Worm (Caenorhabditis elegans) whole organism, late embryonic: ENCODE results near the gene ocr-2.

Experiments
- C08G9.2 ChIP-seq: sonication (generic microtip); optimal IDR thresholded peaks from 2 replicates; lab custom pipeline; 2016; ENCODE audit warnings: mild to moderate bottlenecking, missing genetic modification characterization, moderate library complexity, missing compliant biosample characterization
- F13H6.1 ChIP-seq: sonication (generic microtip); optimal IDR thresholded peaks from 2 replicates; lab custom pipeline; 2016; ENCODE audit warnings: missing genetic modification characterization, missing compliant biosample characterization
- T23F11.4 ChIP-seq: fragments of 200-800 bp; sonication (Bioruptor generic); optimal IDR thresholded peaks from 2 replicates; lab custom pipeline; 2018; ENCODE audit warnings: mild to moderate bottlenecking, missing genetic modification characterization, missing compliant biosample characterization
- ahr-1 ChIP-seq: sonication (generic microtip); optimal IDR thresholded peaks from 2 replicates; lab custom pipeline; 2016; ENCODE audit warnings: missing genetic modification characterization, missing compliant biosample characterization
- ama-1 ChIP-seq: fragments of 150-350 bp; optimal IDR thresholded peaks from 2 replicates; lab custom pipeline; 2014
- ceh-18 ChIP-seq: sonication (generic microtip); optimal IDR thresholded peaks from 2 replicates; lab custom pipeline; 2016; ENCODE audit warnings: missing genetic modification characterization, missing compliant biosample characterization
- ceh-2 ChIP-seq: sonication (generic microtip); optimal IDR thresholded peaks from 2 replicates; lab custom pipeline; 2016; ENCODE audit warnings: missing genotype, missing genetic modification characterization, missing compliant biosample characterization
- ceh-22 ChIP-seq: sonication (generic microtip); optimal IDR thresholded peaks from 2 replicates; lab custom pipeline; 2017; ENCODE audit warnings: missing biosample characterization, missing genetic modification characterization
- ceh-34 ChIP-seq: sonication (generic microtip); optimal IDR thresholded peaks from 2 replicates; lab custom pipeline; 2016; ENCODE audit warnings: mild to moderate bottlenecking, missing genetic modification characterization, missing compliant biosample characterization
- ceh-45 ChIP-seq: fragments of 200-800 bp; sonication (Bioruptor generic); IDR thresholded peaks from 2 replicates; pipeline ENCODE4 v1.3.6; 2022; ENCODE audit warnings: missing genetic modification reagents, missing genetic modification characterization, missing compliant biosample characterization
- ceh-6 ChIP-seq: fragments of 200-800 bp; sonication (Bioruptor generic); optimal IDR thresholded peaks from 2 replicates; lab custom pipeline; 2018; ENCODE audit warnings: mild to moderate bottlenecking, missing genetic modification characterization, missing compliant biosample characterization
- ceh-9 ChIP-seq: sonication (generic microtip); optimal IDR thresholded peaks from 2 replicates; lab custom pipeline; 2016; ENCODE audit warnings: mild to moderate bottlenecking, missing genetic modification characterization, inconsistent platforms, missing compliant biosample characterization
- dve-1 ChIP-seq: sonication (generic microtip); optimal IDR thresholded peaks from 2 replicates; lab custom pipeline; 2017; ENCODE audit warnings: antibody characterized with exemption, mild to moderate bottlenecking, missing genetic modification characterization, missing compliant biosample characterization
- elt-2 ChIP-seq: sonication (generic microtip); optimal IDR thresholded peaks from 2 replicates; lab custom pipeline; 2016; ENCODE audit warnings: missing genetic modification reagents, missing genetic modification characterization, missing compliant biosample characterization
- ets-4 ChIP-seq: sonication (generic microtip); optimal IDR thresholded peaks from 2 replicates; lab custom pipeline; 2016; ENCODE audit warnings: missing genetic modification characterization, missing compliant biosample characterization
- eyg-1 ChIP-seq: sonication (generic microtip); optimal IDR thresholded peaks from 2 replicates; lab custom pipeline; 2016; ENCODE audit warnings: missing genotype, missing genetic modification characterization, missing compliant biosample characterization
- fax-1 ChIP-seq: sonication (generic microtip); optimal IDR thresholded peaks from 2 replicates; lab custom pipeline; 2016; ENCODE audit warnings: missing genotype, missing genetic modification characterization, missing compliant biosample characterization
- fkh-10 ChIP-seq: fragments of 150-350 bp; optimal IDR thresholded peaks from 2 replicates; lab custom pipeline; 2014; ENCODE audit warnings: missing biosample characterization, missing genetic modification reagents, missing genetic modification characterization
- gmeb-2 ChIP-seq: sonication (generic microtip); optimal IDR thresholded peaks from 2 replicates; lab custom pipeline; 2016; ENCODE audit warnings: missing genetic modification characterization, inconsistent platforms, missing compliant biosample characterization
- hlh-30 ChIP-seq: sonication (generic microtip); optimal IDR thresholded peaks from 2 replicates; lab custom pipeline; 2017; ENCODE audit warnings: antibody characterized with exemption, missing genetic modification characterization, missing compliant biosample characterization; ENCODE audit not compliant: insufficient read depth
- hlh-6 ChIP-seq: sonication (generic microtip); optimal IDR thresholded peaks from 2 replicates; lab custom pipeline; 2016; ENCODE audit warnings: missing genotype, missing genetic modification characterization, missing compliant biosample characterization
- madf-2 ChIP-seq: sonication (generic microtip); optimal IDR thresholded peaks from 2 replicates; lab custom pipeline; 2017; ENCODE audit warnings: missing genetic modification characterization, missing compliant biosample characterization
- nfya-1 ChIP-seq: sonication (generic microtip); optimal IDR thresholded peaks from 2 replicates; lab custom pipeline; 2017; ENCODE audit warnings: missing genetic modification characterization, mild to moderate bottlenecking, missing compliant biosample characterization, antibody characterized with exemption, moderate library complexity
- nhr-11 ChIP-seq: fragments of 150-350 bp; optimal IDR thresholded peaks from 2 replicates; lab custom pipeline; 2014; ENCODE audit warnings: missing biosample characterization, missing genetic modification characterization
- npax-4 ChIP-seq: sonication (generic microtip); optimal IDR thresholded peaks from 2 replicates; lab custom pipeline; 2016; ENCODE audit warnings: missing genetic modification characterization, missing compliant biosample characterization
- odd-2 ChIP-seq: sonication (generic microtip); optimal IDR thresholded peaks from 2 replicates; lab custom pipeline; 2017; ENCODE audit warnings: antibody characterized with exemption, mild to moderate bottlenecking, missing genetic modification characterization, missing compliant biosample characterization
- pax-1 ChIP-seq: fragments of 150-350 bp; optimal IDR thresholded peaks from 2 replicates; lab custom pipeline; 2014; ENCODE audit warnings: missing biosample characterization, missing genetic modification characterization
- pha-2 ChIP-seq: sonication (generic microtip); optimal IDR thresholded peaks from 2 replicates; lab custom pipeline; 2017; ENCODE audit warnings: mild to moderate bottlenecking, missing genetic modification characterization, missing compliant biosample characterization
- pqm-1 ChIP-seq: sonication (generic microtip); optimal IDR thresholded peaks from 2 replicates; lab custom pipeline; 2016; ENCODE audit warnings: missing genetic modification characterization, missing compliant biosample characterization
- pros-1 ChIP-seq: fragments of 150-350 bp; optimal IDR thresholded peaks from 2 replicates; lab custom pipeline; 2014; ENCODE audit warnings: missing biosample characterization, missing genetic modification reagents, missing genetic modification characterization
- ref-2 ChIP-seq: sonication (generic microtip); optimal IDR thresholded peaks from 2 replicates; lab custom pipeline; 2016; ENCODE audit warnings: missing genetic modification characterization, missing compliant biosample characterization
- rnt-1 ChIP-seq: sonication (generic microtip); optimal IDR thresholded peaks from 2 replicates; lab custom pipeline; 2016; ENCODE audit warnings: missing genetic modification characterization, missing compliant biosample characterization
- sox-2 ChIP-seq: fragments of 200-800 bp; sonication (Bioruptor generic); IDR thresholded peaks from 2 replicates; pipeline ENCODE4 v1.3.6; 2022; ENCODE audit warnings: missing genetic modification reagents, missing genetic modification characterization, missing compliant biosample characterization
- tbx-2 ChIP-seq: sonication (generic microtip); optimal IDR thresholded peaks from 2 replicates; lab custom pipeline; 2016; ENCODE audit warnings: missing genetic modification characterization, missing compliant biosample characterization
- tbx-7 ChIP-seq: sonication (generic microtip); optimal IDR thresholded peaks from 2 replicates; lab custom pipeline; 2016; ENCODE audit warnings: missing genotype, missing genetic modification characterization, missing compliant biosample characterization
- unc-42 ChIP-seq: sonication (generic microtip); optimal IDR thresholded peaks from 2 replicates; lab custom pipeline; 2016; ENCODE audit warnings: missing genotype, missing genetic modification characterization, missing compliant biosample characterization
- unc-55 ChIP-seq: sonication (generic microtip); optimal IDR thresholded peaks from 2 replicates; lab custom pipeline; 2017; ENCODE audit warnings: missing biosample characterization, missing genetic modification reagents, missing genetic modification characterization
- zip-5 ChIP-seq: sonication (generic microtip); optimal IDR thresholded peaks from 2 replicates; lab custom pipeline; 2016; ENCODE audit warnings: missing genetic modification characterization, missing compliant biosample characterization
- ztf-16 ChIP-seq: sonication (generic microtip); optimal IDR thresholded peaks from 2 replicates; lab custom pipeline; 2017; ENCODE audit warnings: missing genetic modification characterization, missing compliant biosample characterization

Gene ocr-2

ce11 chrIV:8232428-8232827, 12.5 kb upstream of the ocr-2 start (continued):
- TF ChIP-seq ref-2 = no peak
- no peak for TF ChIP-seq ceh-9 (tag; lab: Kevin White, UChicago)
- TF ChIP-seq tbx-7 (tag; lab: Kevin White, UChicago) = no peak

- TF ChIP-seq unc-55 = peak; percentile 38
- TF ChIP-seq ets-4 (tag; lab: Kevin White, UChicago) = peak; percentile 21
- TF ChIP-seq gmeb-2 = no peak
- no peak for TF ChIP-seq eyg-1
- TF ChIP-seq npax-4 (tag; lab: Kevin White, UChicago) = no peak
- TF ChIP-seq pax-1 (tag; lab: Kevin White, UChicago) = no peak
- no peak for TF ChIP-seq odd-2 (tag; lab: Kevin White, UChicago)
- no peak for TF ChIP-seq ahr-1 (tag; lab: Kevin White, UChicago)
- TF ChIP-seq sox-2 (GFP tag; lab: Robert Waterston, UW) = no peak
- TF ChIP-seq fax-1 = no peak
- no peak for TF ChIP-seq C08G9.2 (tag; lab: Kevin White, UChicago)
- no peak for TF ChIP-seq ceh-6 (GFP tag; lab: Kevin White, UChicago)
- TF ChIP-seq hlh-30 (tag; lab: Kevin White, UChicago) = no peak
- no peak for TF ChIP-seq nhr-11
- peak; percentile 77 for TF ChIP-seq pqm-1
- no peak for TF ChIP-seq madf-2 (tag; lab: Kevin White, UChicago)
- TF ChIP-seq fkh-10 (GFP tag; lab: Kevin White, UChicago) = no peak
- no peak for TF ChIP-seq T23F11.4 (GFP tag; lab: Kevin White, UChicago)
- TF ChIP-seq unc-42 = no peak
- TF ChIP-seq ref-2 = no peak
- TF ChIP-seq F13H6.1 = peak; percentile 60
- TF ChIP-seq ceh-22 (tag; lab: Kevin White, UChicago) = no peak
- TF ChIP-seq ceh-45 (GFP tag; lab: Robert Waterston, UW) = no peak
- no peak for TF ChIP-seq ceh-9 (tag; lab: Kevin White, UChicago)
- peak; percentile 36 for TF ChIP-seq ceh-2 (tag; lab: Kevin White, UChicago)
- no peak for TF ChIP-seq pha-2
- TF ChIP-seq ceh-18 (tag; lab: Kevin White, UChicago) = peak; percentile 58
- no peak for TF ChIP-seq ztf-16 (tag; lab: Kevin White, UChicago)
- TF ChIP-seq zip-5 (tag; lab: Kevin White, UChicago) = no peak
- TF ChIP-seq ceh-34 (tag; lab: Kevin White, UChicago) = peak; percentile 63
- TF ChIP-seq nfya-1 (tag; lab: Kevin White, UChicago) = peak; percentile 19
- peak; percentile 34 for TF ChIP-seq tbx-2
- TF ChIP-seq hlh-6 = peak; percentile 37
- TF ChIP-seq elt-2 (tag; lab: Kevin White, UChicago) = peak; percentile 10
- TF ChIP-seq ama-1 (lab: Kevin White, UChicago) = no peak
- TF ChIP-seq rnt-1 (tag; lab: Kevin White, UChicago) = peak; percentile 12
- TF ChIP-seq pros-1 = no peak
- TF ChIP-seq dve-1 (tag; lab: Kevin White, UChicago) = peak; percentile 63
Observed at ce11 chrIV:8229523-8229922, 9.6 kb upstream of the ocr-2 start.

ce11 chrIV:8226474-8226873, 6.6 kb upstream of the ocr-2 start:
- peak; percentile 1 for TF ChIP-seq ama-1 (lab: Kevin White, UChicago)
- TF ChIP-seq odd-2 (tag; lab: Kevin White, UChicago) = no peak

- no peak for TF ChIP-seq hlh-30 (tag; lab: Kevin White, UChicago)
- TF ChIP-seq zip-5 (tag; lab: Kevin White, UChicago) = no peak
- TF ChIP-seq rnt-1 (tag; lab: Kevin White, UChicago) = no peak
- no peak for TF ChIP-seq ref-2
- TF ChIP-seq elt-2 (tag; lab: Kevin White, UChicago) = peak; percentile 12
Observed at ce11 chrIV:8225357-8225756, 5.5 kb upstream of the ocr-2 start, which contains the start of gene serp-1.2. Gene serp-1.2 (plus strand): TSS chrIV:8225674.
